Worm (Caenorhabditis elegans) whole organism, late embryonic: Measurements from ENCODE around the gene B0304.4.

Experiments used
- ama-1 ChIP-seq: fragments of 150-350 bp; optimal IDR thresholded peaks from 2 replicates; lab custom pipeline; 2014
- ceh-45 ChIP-seq: fragments of 200-800 bp; sonication (Bioruptor generic); IDR thresholded peaks from 2 replicates; pipeline ENCODE4 v1.3.6; 2022; ENCODE audit warnings: missing genetic modification reagents, missing genetic modification characterization, missing compliant biosample characterization
- ceh-48 ChIP-seq: sonication (generic microtip); optimal IDR thresholded peaks from 2 replicates; lab custom pipeline; 2016; ENCODE audit warnings: missing genetic modification characterization, inconsistent platforms, missing compliant biosample characterization
- hlh-30 ChIP-seq: sonication (generic microtip); optimal IDR thresholded peaks from 2 replicates; lab custom pipeline; 2017; ENCODE audit warnings: antibody characterized with exemption, missing genetic modification characterization, missing compliant biosample characterization; ENCODE audit not compliant: insufficient read depth
- mec-3 ChIP-seq: sonication (generic microtip); optimal IDR thresholded peaks from 2 replicates; lab custom pipeline; 2016; ENCODE audit warnings: borderline replicate concordance, missing genetic modification characterization, missing compliant biosample characterization
- nfya-1 ChIP-seq: sonication (generic microtip); optimal IDR thresholded peaks from 2 replicates; lab custom pipeline; 2017; ENCODE audit warnings: missing genetic modification characterization, mild to moderate bottlenecking, missing compliant biosample characterization, antibody characterized with exemption, moderate library complexity
- pqm-1 ChIP-seq: sonication (generic microtip); optimal IDR thresholded peaks from 2 replicates; lab custom pipeline; 2016; ENCODE audit warnings: missing genetic modification characterization, missing compliant biosample characterization
- rnt-1 ChIP-seq: sonication (generic microtip); optimal IDR thresholded peaks from 2 replicates; lab custom pipeline; 2016; ENCODE audit warnings: missing genetic modification characterization, missing compliant biosample characterization
- unc-42 ChIP-seq: sonication (generic microtip); optimal IDR thresholded peaks from 2 replicates; lab custom pipeline; 2016; ENCODE audit warnings: missing genotype, missing genetic modification characterization, missing compliant biosample characterization
- unc-55 ChIP-seq: sonication (generic microtip); optimal IDR thresholded peaks from 2 replicates; lab custom pipeline; 2017; ENCODE audit warnings: missing biosample characterization, missing genetic modification reagents, missing genetic modification characterization

DNA sequence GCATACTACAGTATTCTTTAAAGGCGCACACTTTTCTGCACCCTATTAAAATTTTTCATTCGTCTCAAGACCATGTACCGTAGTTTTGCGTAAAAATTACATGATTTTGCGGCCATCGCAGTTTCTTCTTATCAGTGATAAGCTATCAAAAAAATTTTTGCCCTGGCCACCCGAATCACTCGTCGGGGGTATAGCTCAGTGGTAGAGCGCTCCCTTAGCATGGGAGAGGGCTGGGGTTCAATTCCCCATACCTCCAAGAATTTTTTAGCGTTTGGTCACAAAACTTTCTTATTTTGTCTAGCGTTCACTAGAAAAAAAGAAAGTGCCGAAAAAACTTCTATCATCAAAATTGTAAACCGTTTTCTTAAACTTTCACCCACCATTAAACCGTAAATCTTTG lies 42.2 kb upstream of the B0304.4 start:
- TF ChIP-seq nfya-1: no peak
- no peak for TF ChIP-seq pqm-1 (tag; lab: Kevin White, UChicago)
- TF ChIP-seq ceh-45 (GFP tag; lab: Robert Waterston, UW): no peak
- no peak for TF ChIP-seq rnt-1 (tag; lab: Kevin White, UChicago)
- no peak for TF ChIP-seq hlh-30 (tag; lab: Kevin White, UChicago)
- TF ChIP-seq ceh-48: no peak
- TF ChIP-seq ama-1 (lab: Kevin White, UChicago): no peak
- no peak for TF ChIP-seq unc-55
- TF ChIP-seq unc-42 (tag; lab: Kevin White, UChicago): no peak
- TF ChIP-seq mec-3: no peak
